Fruit fly (Drosophila melanogaster): ENCODE data around the gene Rox8.

Rox8 gene

DNA sequence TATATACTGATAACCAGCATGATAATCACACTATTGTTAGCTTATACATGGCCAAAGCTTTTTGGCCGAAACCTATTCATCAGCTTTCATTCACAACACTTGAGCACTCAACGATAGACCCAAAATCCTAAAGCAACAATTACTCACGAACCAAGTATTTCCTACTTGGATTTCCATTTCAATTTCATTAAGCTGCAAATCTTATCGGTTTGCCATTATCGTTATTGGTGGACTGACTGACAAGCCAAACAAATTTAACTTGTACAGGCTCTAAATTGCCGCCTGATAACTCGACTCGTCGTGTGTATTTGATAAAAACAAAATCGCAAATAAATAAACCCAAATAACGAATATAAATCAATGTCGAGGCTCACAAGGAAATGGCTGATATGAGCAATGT lies 36.9 kb upstream of the Rox8 start:
- TF ChIP-seq CG8281 (tag; optimal IDR thresholded peaks at IDR 0.05), result peak; percentile 1
- TF ChIP-seq sd (tag; optimal IDR thresholded peaks at IDR 0.05), result peak; percentile 94
- no peak for TF ChIP-seq ftz-f1 (GFP tag; optimal IDR thresholded peaks at IDR 0.05)
- TF ChIP-seq exex (tag; optimal IDR thresholded peaks at IDR 0.05), result peak; percentile 99
- TF ChIP-seq phol (tag; optimal IDR thresholded peaks at IDR 0.05), result no peak
- TF ChIP-seq Taf1 (GFP tag; IDR thresholded peaks at IDR 0.05), result no peak
- peak; percentile 16 for TF ChIP-seq CG18599 (GFP tag; optimal IDR thresholded peaks at IDR 0.05)
- peak; percentile 82 for TF ChIP-seq CG34376 (GFP tag; optimal IDR thresholded peaks at IDR 0.05)
- TF ChIP-seq grn (GFP tag; optimal IDR thresholded peaks at IDR 0.05), result peak; percentile 7
- TF ChIP-seq CG15514 (GFP tag; optimal IDR thresholded peaks at IDR 0.05), result no peak
- no peak for TF ChIP-seq p53 (GFP tag; optimal IDR thresholded peaks at IDR 0.05)
- TF ChIP-seq CG10267 (tag; optimal IDR thresholded peaks at IDR 0.05), result no peak
- TF ChIP-seq H15 (GFP tag; IDR thresholded peaks at IDR 0.05), result no peak
- peak; percentile 26 for TF ChIP-seq HmgZ (tag; optimal IDR thresholded peaks at IDR 0.05)
- TF ChIP-seq GATAe (GFP tag; conservative IDR thresholded peaks at IDR 0.05), result peak; percentile 19; the same call in 1 of the 2 replicates
- no peak for TF ChIP-seq Stat92E (GFP tag; optimal IDR thresholded peaks at IDR 0.05)
- TF ChIP-seq sug (tag; optimal IDR thresholded peaks at IDR 0.05), result peak; percentile 64
- no peak for TF ChIP-seq maf-S (GFP tag; optimal IDR thresholded peaks at IDR 0.05)
- peak; percentile 56 for TF ChIP-seq gro (GFP tag; optimal IDR thresholded peaks at IDR 0.05)
- TF ChIP-seq CG12769 (tag; optimal IDR thresholded peaks at IDR 0.05), result no peak
- no peak for TF ChIP-seq tgo (GFP tag; IDR thresholded peaks at IDR 0.05)
- TF ChIP-seq cwo (GFP tag; optimal IDR thresholded peaks at IDR 0.05), result peak; percentile 17
- peak; percentile 14 for TF ChIP-seq lab (GFP tag; optimal IDR thresholded peaks at IDR 0.05)
- TF ChIP-seq mirr (GFP tag; optimal IDR thresholded peaks at IDR 0.05), result peak; percentile 94
- TF ChIP-seq CG5180 (GFP tag; optimal IDR thresholded peaks at IDR 0.05), result no peak

DNA sequence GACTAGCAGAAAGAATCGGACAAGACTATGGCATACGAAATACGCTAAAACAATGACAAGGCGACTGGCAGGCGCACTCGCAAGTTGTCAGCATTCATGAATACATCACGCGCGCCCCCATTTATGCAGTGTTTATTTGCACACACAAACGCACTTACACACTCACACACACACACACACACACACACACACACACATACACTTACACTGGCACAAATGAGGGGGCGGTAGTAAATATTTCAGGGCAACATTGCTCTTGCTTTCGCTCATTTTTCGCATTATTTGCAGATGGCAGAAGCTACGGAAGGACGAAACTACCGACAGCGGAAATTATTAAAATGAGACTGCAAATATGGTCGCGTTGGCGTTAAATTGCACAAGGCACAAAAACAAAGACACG lies 31.5 kb upstream of the Rox8 start:
- TF ChIP-seq Dfd (GFP tag; optimal IDR thresholded peaks at IDR 0.05) (peak in 1 of 2 experiments; percentile 17), Ets65A (GFP tag) (peak; percentile 38), Mrtf (GFP tag; IDR thresholded peaks at IDR 0.05) (0 out of 3 replicates have a peak, but pooled peaks have one; percentile 11), Poxn (GFP tag; IDR thresholded peaks at IDR 0.05) (no peak), CG18599 (GFP tag; optimal IDR thresholded peaks at IDR 0.05) (no peak), Dip3 (GFP tag; optimal IDR thresholded peaks at IDR 0.05) (no peak)

DNA sequence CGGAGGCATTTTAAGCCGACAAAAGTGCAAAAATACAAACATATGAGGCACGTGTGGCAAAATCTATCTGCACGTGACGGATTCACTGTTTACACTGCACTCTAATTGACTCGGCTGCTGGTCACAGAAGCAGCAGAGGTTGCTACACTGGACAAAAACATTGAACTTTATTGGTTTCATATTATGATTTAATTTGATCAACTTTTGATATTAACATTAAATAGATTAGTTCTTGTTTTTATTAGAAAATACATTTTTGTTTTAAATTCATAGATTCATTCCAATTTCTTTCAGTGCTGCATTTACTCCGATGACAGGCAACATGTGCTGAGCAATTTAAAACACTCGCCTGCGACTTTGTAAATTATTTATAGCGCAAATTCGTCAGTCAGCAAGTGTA lies 31.0 kb upstream of the Rox8 start:
- TF ChIP-seq Ets65A (GFP tag) (no peak), knrl (GFP tag; IDR thresholded peaks at IDR 0.05; ENCODE audit: partially characterized antibody) (no peak), odd (GFP tag; optimal IDR thresholded peaks at IDR 0.05) (no peak), CHES-1-like (GFP tag; optimal IDR thresholded peaks at IDR 0.05) (no peak), sens (GFP tag) (peak; percentile 18), Xrp1 (GFP tag; IDR thresholded peaks at IDR 0.05) (peak; percentile 27; the same call in 1 of the 2 replicates), lab (GFP tag; optimal IDR thresholded peaks at IDR 0.05) (no peak), Hmx (GFP tag; optimal IDR thresholded peaks at IDR 0.05) (no peak), CG18599 (GFP tag; optimal IDR thresholded peaks at IDR 0.05) (peak; percentile 8), CG8924 (tag; optimal IDR thresholded peaks at IDR 0.05) (no peak), grau (tag; optimal IDR thresholded peaks at IDR 0.05) (no peak), Dip2 (GFP tag; IDR thresholded peaks at IDR 0.05) (no peak), hkb (optimal IDR thresholded peaks at IDR 0.05) (no peak), hkb (GFP tag; IDR thresholded peaks at IDR 0.05) (no peak), Bdp1 (GFP tag; optimal IDR thresholded peaks at IDR 0.05) (no peak), cas (GFP tag; IDR thresholded peaks at IDR 0.05) (no peak), Jarid2 (GFP tag; optimal IDR thresholded peaks at IDR 0.05) (no peak), Med (GFP tag) (peak; percentile 52), ewg (GFP tag; optimal IDR thresholded peaks at IDR 0.05) (no peak), CG4282 (GFP tag; optimal IDR thresholded peaks at IDR 0.05) (no peak), CG13123 (GFP tag; optimal IDR thresholded peaks at IDR 0.05) (no peak), dmrt99B (tag; optimal IDR thresholded peaks at IDR 0.05) (peak; percentile 14), her (GFP tag; optimal IDR thresholded peaks at IDR 0.05) (no peak)

Data from whole organism, embryonic.